Worm (Caenorhabditis elegans) whole organism, young adult: Measurements from ENCODE around the gene dhhc-5.
A peak's percentile ranks its signal among the peaks of the same experiment; 100 is the strongest.

Experiments used
- D2030.7 ChIP-seq: fragments of 200-800 bp; sonication (Bioruptor generic); IDR thresholded peaks from 2 replicates; pipeline ENCODE4 v1.3.6; 2022; ENCODE audit warnings: missing genetic modification reagents, missing genetic modification characterization, missing compliant biosample characterization
- F33H1.4 ChIP-seq: fragments of 200-800 bp; sonication (Bioruptor generic); IDR thresholded peaks from 2 replicates; pipeline ENCODE4 v1.3.6; 2022; ENCODE audit warnings: missing genetic modification reagents, missing genetic modification characterization, missing compliant biosample characterization
- F52B5.7 ChIP-seq: sonication (generic microtip); optimal IDR thresholded peaks from 2 replicates; lab custom pipeline; 2016; ENCODE audit warnings: mild to moderate bottlenecking, missing genetic modification characterization, missing compliant biosample characterization
- F55B11.4 ChIP-seq: sonication (generic microtip); optimal IDR thresholded peaks from 2 replicates; lab custom pipeline; 2016; ENCODE audit warnings: missing compliant biosample characterization, missing genetic modification characterization, borderline replicate concordance; ENCODE audit not compliant: insufficient read depth
- F57A8.1 ChIP-seq: fragments of 200-800 bp; sonication (Bioruptor generic); optimal IDR thresholded peaks from 2 replicates; lab custom pipeline; 2018; ENCODE audit warnings: mild to moderate bottlenecking, missing genetic modification characterization, moderate library complexity, missing compliant biosample characterization
- Y95B8A.8 ChIP-seq: fragments of 200-800 bp; sonication (Bioruptor generic); IDR thresholded peaks from 2 replicates; pipeline ENCODE4 v1.3.6; 2022; ENCODE audit warnings: missing genetic modification reagents, missing genetic modification characterization, missing compliant biosample characterization
- ama-1 ChIP-seq, 3 experiments: fragments of 150-350 bp in 1 of 3; sonication (generic microtip) in 2 of 3; optimal IDR thresholded peaks; 2 replicates each; lab custom pipeline; 2014 to 2018; ENCODE audit warnings: missing biosample characterization in 2 of 3, missing genetic modification characterization in 2 of 3, missing genetic modification reagents in 2 of 3
- attf-3 ChIP-seq: fragments of 200-800 bp; sonication (Bioruptor generic); conservative IDR thresholded peaks from 2 replicates; pipeline ENCODE4 v1.3.6; 2022; ENCODE audit warnings: missing genetic modification reagents, missing genetic modification characterization, missing compliant biosample characterization
- attf-5 ChIP-seq: fragments of 200-800 bp; sonication (Bioruptor generic); optimal IDR thresholded peaks from 2 replicates; lab custom pipeline; 2018; ENCODE audit warnings: mild to moderate bottlenecking, missing genetic modification characterization, missing compliant biosample characterization
- cebp-1 ChIP-seq, 2 experiments: fragments of 200-800 bp in 1 of 2; sonication (Bioruptor generic) in 1 of 2; sonication (generic microtip) in 1 of 2; IDR thresholded peaks in 1 of 2; optimal IDR thresholded peaks in 1 of 2; 2 replicates each; pipeline versions ENCODE4 v1.3.6 to Lab custom; 2017 to 2022; ENCODE audit warnings: missing compliant biosample characterization in 2 of 2, missing genetic modification characterization in 2 of 2, mild to moderate bottlenecking in 1 of 2, missing genetic modification reagents in 1 of 2, moderate library complexity in 1 of 2
- ceh-40 ChIP-seq: fragments of 200-800 bp; sonication (Bioruptor generic); IDR thresholded peaks from 2 replicates; pipeline ENCODE4 v1.3.6; 2022; ENCODE audit warnings: missing genetic modification characterization, missing compliant biosample characterization
- ceh-58 ChIP-seq: fragments of 200-800 bp; sonication (Bioruptor generic); IDR thresholded peaks from 2 replicates; pipeline ENCODE4 v1.3.6; 2022; ENCODE audit warnings: missing genetic modification characterization, missing compliant biosample characterization
- ceh-91 ChIP-seq: fragments of 200-800 bp; sonication (Bioruptor generic); IDR thresholded peaks from 2 replicates; pipeline ENCODE4 v1.3.6; 2022; ENCODE audit warnings: missing genetic modification reagents, missing genetic modification characterization, missing compliant biosample characterization
- die-1 ChIP-seq: sonication (generic microtip); optimal IDR thresholded peaks from 2 replicates; lab custom pipeline; 2016; ENCODE audit warnings: missing genotype, mild to moderate bottlenecking, missing genetic modification characterization, missing compliant biosample characterization
- egl-44 ChIP-seq: fragments of 200-800 bp; sonication (Bioruptor generic); IDR thresholded peaks from 2 replicates; pipeline ENCODE4 v1.3.6; 2022; ENCODE audit warnings: missing genetic modification reagents, missing genetic modification characterization, missing compliant biosample characterization
- ekl-4 ChIP-seq: fragments of 200-800 bp; sonication (Bioruptor generic); IDR thresholded peaks from 2 replicates; pipeline ENCODE4 v1.3.6; 2022; ENCODE audit warnings: missing genetic modification reagents, missing genetic modification characterization, missing compliant biosample characterization
- him-1 ChIP-seq: sonication (generic microtip); optimal IDR thresholded peaks from 2 replicates; lab custom pipeline; 2016; ENCODE audit warnings: missing genotype, missing genetic modification reagents, missing genetic modification characterization, missing compliant biosample characterization
- hlh-26 ChIP-seq: fragments of 200-800 bp; sonication (Bioruptor generic); conservative IDR thresholded peaks from 2 replicates; pipeline ENCODE4 v1.3.6; 2022; ENCODE audit warnings: missing genetic modification reagents, missing genetic modification characterization, missing compliant biosample characterization
- hmg-1.2 ChIP-seq: fragments of 200-800 bp; sonication (Bioruptor generic); IDR thresholded peaks from 2 replicates; pipeline ENCODE4 v1.3.6; 2022; ENCODE audit warnings: missing genetic modification reagents, missing genetic modification characterization, missing compliant biosample characterization
- hrde-1 ChIP-seq: sonication (generic microtip); optimal IDR thresholded peaks from 2 replicates; lab custom pipeline; 2016; ENCODE audit warnings: missing genetic modification characterization, mild to moderate bottlenecking, missing compliant biosample characterization, moderate library complexity, missing genotype, missing genetic modification reagents, borderline replicate concordance
- hsf-1 ChIP-seq: fragments of 200-800 bp; sonication (Bioruptor generic); IDR thresholded peaks from 2 replicates; pipeline ENCODE4 v1.3.6; 2022; ENCODE audit warnings: missing genetic modification reagents, missing genetic modification characterization, missing compliant biosample characterization
- lag-1 ChIP-seq: fragments of 200-800 bp; sonication (Bioruptor generic); IDR thresholded peaks from 2 replicates; pipeline ENCODE4 v1.3.6; 2022; ENCODE audit warnings: missing genetic modification reagents, missing genetic modification characterization, missing compliant biosample characterization
- madf-10 ChIP-seq: sonication (generic microtip); optimal IDR thresholded peaks from 2 replicates; lab custom pipeline; 2016; ENCODE audit warnings: mild to moderate bottlenecking, missing genetic modification characterization, missing compliant biosample characterization
- nfya-1 ChIP-seq: sonication (generic microtip); optimal IDR thresholded peaks from 2 replicates; lab custom pipeline; 2017; ENCODE audit warnings: antibody characterized with exemption, missing compliant biosample characterization, missing genetic modification characterization, borderline replicate concordance; ENCODE audit not compliant: insufficient read depth
- nhr-120 ChIP-seq: fragments of 200-800 bp; sonication (Bioruptor generic); IDR thresholded peaks from 2 replicates; pipeline ENCODE4 v1.3.6; 2022; ENCODE audit warnings: missing genetic modification characterization, missing compliant biosample characterization
- nhr-80 ChIP-seq: sonication (generic microtip); optimal IDR thresholded peaks from 2 replicates; lab custom pipeline; 2016; ENCODE audit warnings: missing genetic modification characterization, missing compliant biosample characterization
- rcor-1 ChIP-seq: fragments of 200-800 bp; sonication (Bioruptor generic); IDR thresholded peaks from 2 replicates; pipeline ENCODE4 v1.3.6; 2022; ENCODE audit warnings: missing genetic modification reagents, missing genetic modification characterization, missing compliant biosample characterization
- rec-8 ChIP-seq, 2 experiments: sonication (generic microtip); optimal IDR thresholded peaks; 2 replicates each; lab custom pipeline; 2016; ENCODE audit warnings: mild to moderate bottlenecking in 2 of 2, missing genetic modification characterization in 2 of 2, missing genetic modification reagents in 2 of 2, missing genotype in 2 of 2, missing biosample characterization in 1 of 2, missing compliant biosample characterization in 1 of 2, moderate library complexity in 1 of 2
- rpc-1 ChIP-seq, 2 experiments: fragments of 150-350 bp in 1 of 2; sonication (generic microtip) in 1 of 2; optimal IDR thresholded peaks; 2 replicates each; lab custom pipeline; 2014 to 2018; ENCODE audit warnings: missing biosample characterization in 1 of 2, missing genetic modification characterization in 1 of 2, missing genetic modification reagents in 1 of 2, missing genotype in 1 of 2
- sdz-38 ChIP-seq: sonication (generic microtip); optimal IDR thresholded peaks from 2 replicates; lab custom pipeline; 2016; ENCODE audit warnings: missing genotype, missing genetic modification characterization, missing compliant biosample characterization
- snpc-1.1 ChIP-seq: sonication (generic microtip); optimal IDR thresholded peaks from 2 replicates; lab custom pipeline; 2017; ENCODE audit warnings: missing genetic modification characterization, mild to moderate bottlenecking, missing compliant biosample characterization, antibody characterized with exemption, moderate library complexity, missing genotype, missing genetic modification reagents; ENCODE audit not compliant: insufficient read depth
- snpc-1.3 ChIP-seq: sonication (generic microtip); optimal IDR thresholded peaks from 2 replicates; lab custom pipeline; 2017; ENCODE audit warnings: missing genetic modification characterization, mild to moderate bottlenecking, missing compliant biosample characterization, antibody characterized with exemption, moderate library complexity, missing genotype, missing genetic modification reagents; ENCODE audit not compliant: insufficient read depth
- tbx-9 ChIP-seq: sonication (generic microtip); optimal IDR thresholded peaks from 2 replicates; lab custom pipeline; 2016; ENCODE audit warnings: borderline replicate concordance, missing genetic modification characterization, inconsistent platforms, missing compliant biosample characterization
- xnd-1 ChIP-seq: sonication (generic microtip); optimal IDR thresholded peaks from 2 replicates; lab custom pipeline; 2016; ENCODE audit warnings: missing genotype, missing genetic modification reagents, missing genetic modification characterization, missing compliant biosample characterization
- zfh-2 ChIP-seq: fragments of 200-800 bp; sonication (Bioruptor generic); conservative IDR thresholded peaks from 2 replicates; pipeline ENCODE4 v1.3.6; 2022; ENCODE audit warnings: missing genetic modification reagents, missing genetic modification characterization, missing compliant biosample characterization
- ztf-26 ChIP-seq: sonication (generic microtip); optimal IDR thresholded peaks from 2 replicates; lab custom pipeline; 2017; ENCODE audit warnings: missing genetic modification characterization, missing compliant biosample characterization

Gene dhhc-5

DNA sequence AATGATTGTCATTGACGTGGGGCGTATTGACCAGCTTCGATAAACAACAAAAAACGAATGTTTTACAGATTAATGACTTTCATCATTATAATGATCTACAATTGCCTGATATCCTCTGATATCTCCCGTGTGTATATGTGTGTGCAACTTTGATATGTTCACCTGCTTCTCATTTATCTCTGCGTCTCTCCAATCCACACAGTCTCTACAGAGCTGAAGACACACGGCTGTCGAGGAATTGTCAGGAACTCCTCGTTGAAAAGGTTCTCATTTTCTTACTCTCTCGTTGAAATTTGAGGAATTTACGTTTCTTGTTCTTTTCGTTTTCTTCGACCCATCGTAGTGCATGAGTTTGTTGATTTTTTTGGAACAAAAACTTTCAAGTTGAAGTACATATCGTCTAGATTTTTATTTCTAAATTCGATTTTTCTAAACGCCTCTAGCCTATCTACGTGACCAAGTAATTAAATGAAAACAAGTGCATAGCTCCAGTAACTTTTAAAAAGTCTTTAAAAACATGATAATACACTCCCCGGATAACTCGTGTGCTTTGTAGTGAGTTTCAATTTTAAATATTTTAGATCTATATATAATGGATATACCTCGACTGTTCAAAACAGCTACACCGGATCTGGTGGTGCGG, 28.4 kb downstream of the dhhc-5 start, which contains the start of gene ten-1:
Gene ten-1, plus strand, starts transcription at position 593 of the 643 bp plus-strand sequence.
- TF ChIP-seq sdz-38 (tag; lab: Kevin White, UChicago) (no peak), hmg-1.2 (GFP tag; lab: Robert Waterston, UW) (0 out of 2 replicates have a peak, but pooled peaks have one; percentile 31), nhr-120 (GFP tag; lab: Robert Waterston, UW) (no peak)
- TF ChIP-seq, all 124 proteins: peak for 1

DNA sequence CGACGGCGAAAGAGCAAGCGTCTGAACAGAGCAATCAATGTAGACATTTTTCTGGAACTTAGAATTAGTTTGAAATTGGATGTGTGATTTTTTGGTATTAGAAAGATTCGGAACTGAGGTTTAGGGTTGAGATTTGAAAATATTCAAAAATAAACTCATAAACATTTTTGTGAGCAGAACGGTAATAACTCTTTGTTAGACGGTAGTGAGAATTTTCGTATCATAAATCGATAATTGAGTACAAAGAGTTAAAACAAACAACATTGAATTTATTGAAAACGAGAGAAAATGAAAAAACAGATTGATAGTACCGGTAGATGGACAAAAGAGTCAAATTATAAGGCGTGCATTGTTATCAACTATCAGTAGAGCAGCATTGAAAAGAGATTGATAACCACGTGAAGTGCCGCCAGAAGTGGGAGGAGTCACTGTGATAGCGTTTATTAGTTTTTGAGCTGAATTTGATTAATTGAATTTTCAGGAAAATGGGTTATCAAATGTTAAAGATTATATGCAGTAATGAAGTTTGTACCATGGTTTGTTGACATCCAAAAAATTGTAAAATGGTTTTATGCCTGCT, 29.4 kb downstream of the dhhc-5 start, which contains the start of gene F28F5.6:
Gene F28F5.6, minus strand, starts transcription at position 51 of the 580 bp plus-strand sequence.
- no peak for TF ChIP-seq ekl-4 (GFP tag; lab: Robert Waterston, UW)
- TF ChIP-seq F52B5.7 = no peak
- peak; percentile 43 for TF ChIP-seq nhr-80 (tag; lab: Kevin White, UChicago)
- no peak for TF ChIP-seq tbx-9 (tag; lab: Kevin White, UChicago)
- no peak for TF ChIP-seq ceh-91 (GFP tag; lab: Robert Waterston, UW)
- no peak for TF ChIP-seq attf-3 (GFP tag; lab: Robert Waterston, UW)
- no peak for TF ChIP-seq zfh-2 (GFP tag; lab: Robert Waterston, UW)

DNA sequence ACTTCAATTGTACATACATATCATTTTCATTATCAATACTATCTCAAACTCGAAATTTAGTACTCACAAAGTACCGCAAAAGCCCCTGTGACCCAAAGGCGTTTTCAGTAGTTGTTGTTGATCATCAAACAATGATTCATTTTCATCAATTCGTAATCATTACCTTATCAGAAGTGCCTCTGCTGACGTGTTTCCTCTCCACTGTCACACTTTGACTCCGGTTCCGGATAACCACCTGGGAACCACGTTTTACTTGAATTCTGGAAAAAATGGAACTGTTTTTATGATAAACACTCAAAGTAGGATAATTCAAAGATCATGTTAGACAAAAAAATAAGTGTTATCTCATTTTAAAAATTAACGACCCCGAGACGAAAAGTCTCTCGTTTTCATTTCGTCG, 30.8 kb downstream of the dhhc-5 start:
- TF ChIP-seq egl-44 (GFP tag; lab: Robert Waterston, UW) = 0 out of 2 replicates have a peak, but pooled peaks have one; percentile 17
- TF ChIP-seq D2030.7 = no peak
- TF ChIP-seq nhr-80 (tag; lab: Kevin White, UChicago) = peak; percentile 25

DNA sequence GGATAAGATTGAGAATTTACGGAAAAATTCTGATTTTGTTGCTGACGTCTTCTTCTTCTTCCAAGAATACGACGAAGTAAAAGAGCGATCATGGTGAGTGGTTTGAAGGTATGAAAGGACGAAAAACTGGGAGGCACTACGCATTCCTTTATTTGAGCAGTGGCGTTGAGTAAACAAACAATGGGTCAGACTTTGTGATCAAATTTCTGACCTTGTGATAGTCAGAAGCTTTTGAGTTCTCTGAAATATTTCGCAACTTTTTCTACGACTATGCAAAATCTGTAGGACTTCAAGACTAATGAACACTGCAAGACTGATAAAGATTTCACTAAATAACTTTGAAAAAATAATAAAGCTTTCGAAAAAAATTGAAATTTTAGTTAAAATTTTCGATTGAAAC, 31.9 kb downstream of the dhhc-5 start, which contains the start of gene F28F5.4:
Gene F28F5.4, minus strand, starts transcription at position 104 of the 400 bp plus-strand sequence.
- TF ChIP-seq rec-8 (tag; optimal IDR thresholded peaks at IDR 0.05; lab: Kevin White, UChicago) (no peak), cebp-1 (GFP tag; IDR thresholded peaks at IDR 0.05; lab: Robert Waterston, UW) (0 out of 2 replicates have a peak, but pooled peaks have one; percentile 20), cebp-1 (tag; optimal IDR thresholded peaks at IDR 0.05; lab: Kevin White, UChicago) (peak; percentile 85), nfya-1 (tag; lab: Kevin White, UChicago) (no peak)

DNA sequence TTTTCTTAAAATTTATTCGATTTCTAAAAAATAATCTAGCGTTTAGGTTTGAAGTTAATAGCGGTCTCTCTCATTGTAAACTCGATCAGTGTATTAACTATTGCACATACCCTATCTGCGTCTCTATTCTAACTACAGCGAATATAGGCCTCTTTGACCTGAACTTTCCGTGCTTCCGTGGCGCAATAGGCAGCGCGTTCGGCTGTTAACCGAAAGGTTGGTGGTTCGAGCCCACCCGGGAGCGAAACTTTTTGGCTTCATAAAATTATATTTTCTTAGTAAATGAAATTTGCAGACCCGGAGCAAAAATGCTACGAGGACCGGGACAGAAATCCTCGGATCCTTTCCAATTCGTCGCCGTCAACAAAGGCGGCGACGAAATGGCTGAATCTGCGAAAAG, 43.5 kb downstream of the dhhc-5 start:
- TF ChIP-seq him-1 (tag; lab: Kevin White, UChicago) (peak; percentile 65), F55B11.4 (tag; lab: Kevin White, UChicago) (no peak), F33H1.4 (GFP tag; lab: Robert Waterston, UW) (peak; percentile 16; the same call in 1 of the 2 replicates), nhr-80 (tag; lab: Kevin White, UChicago) (peak; percentile 19), attf-3 (GFP tag; lab: Robert Waterston, UW) (peak; percentile 26; the same call in 1 of the 2 replicates), rpc-1 (optimal IDR thresholded peaks at IDR 0.05; lab: Kevin White, UChicago) (peak; percentile 61), rpc-1 (tag; optimal IDR thresholded peaks at IDR 0.05; lab: Kevin White, UChicago) (peak; percentile 77), snpc-1.1 (no peak), lag-1 (GFP tag; lab: Robert Waterston, UW) (no peak), xnd-1 (tag; lab: Kevin White, UChicago) (no peak), snpc-1.3 (tag; lab: Kevin White, UChicago) (peak; percentile 35), Y95B8A.8 (GFP tag; lab: Robert Waterston, UW) (no peak), ceh-58 (GFP tag; lab: Robert Waterston, UW) (no peak), ceh-40 (GFP tag; lab: Robert Waterston, UW) (no peak), rcor-1 (GFP tag; lab: Robert Waterston, UW) (0 out of 2 replicates have a peak, but pooled peaks have one; percentile 32), madf-10 (tag; lab: Kevin White, UChicago) (no peak), hsf-1 (GFP tag; lab: Robert Waterston, UW) (no peak), hlh-26 (no peak), hrde-1 (no peak), ztf-26 (no peak), ama-1 (optimal IDR thresholded peaks at IDR 0.05; lab: Kevin White, UChicago) (no peak), ama-1 (GFP tag; optimal IDR thresholded peaks at IDR 0.05; lab: Kevin White, UChicago) (peak in 1 of 2 experiments; percentile 74), attf-5 (GFP tag; lab: Kevin White, UChicago) (peak; percentile 17), F57A8.1 (GFP tag; lab: Kevin White, UChicago) (no peak), die-1 (peak; percentile 69)
